Fruit fly (Drosophila melanogaster): ENCODE data around the gene CG15478.

CG15478 gene

DNA sequence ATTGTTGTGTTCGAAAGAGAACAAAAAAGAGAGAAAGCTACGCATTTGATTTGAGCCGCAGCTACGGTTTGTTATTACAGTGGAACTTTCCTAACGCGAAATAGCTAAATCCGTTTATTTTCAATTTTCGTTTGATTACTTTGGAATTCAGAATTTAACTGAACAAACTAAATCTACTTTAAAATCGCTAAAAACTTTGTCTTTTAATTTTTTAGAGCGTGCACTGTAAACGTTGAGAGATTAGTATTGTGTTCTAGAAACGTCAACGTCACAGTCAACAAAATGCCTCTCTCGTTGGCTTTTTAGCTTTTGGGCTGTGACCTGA lies 25.0 kb downstream of the CG15478 start (continued):
- TF ChIP-seq CG1602 (GFP tag; optimal IDR thresholded peaks at IDR 0.05) (peak; percentile 33), CG10462 (GFP tag; optimal IDR thresholded peaks at IDR 0.05) (no peak), gfzf (GFP tag; optimal IDR thresholded peaks at IDR 0.05) (no peak), CG17186 (GFP tag; optimal IDR thresholded peaks at IDR 0.05) (peak; percentile 1), hb (GFP tag; IDR thresholded peaks at IDR 0.05; ENCODE audit: partially characterized antibody) (no peak), CG6175 (GFP tag; IDR thresholded peaks at IDR 0.05) (0 out of 3 replicates have a peak, but pooled peaks have one; percentile 42), ewg (GFP tag; optimal IDR thresholded peaks at IDR 0.05) (peak; percentile 29), CG11560 (tag; IDR thresholded peaks at IDR 0.05) (no peak), CG5953 (GFP tag; IDR thresholded peaks at IDR 0.05) (peak; percentile 79), zen (tag; optimal IDR thresholded peaks at IDR 0.05) (no peak), pros (GFP tag; optimal IDR thresholded peaks at IDR 0.05) (no peak), CG13894 (tag; optimal IDR thresholded peaks at IDR 0.05) (peak; percentile 68), Dek (tag; optimal IDR thresholded peaks at IDR 0.05) (peak; percentile 79), ERR (GFP tag; optimal IDR thresholded peaks at IDR 0.05) (peak; percentile 62), Ets65A (GFP tag) (peak; percentile 91), sob (GFP tag; IDR thresholded peaks at IDR 0.05) (peak; percentile 71), pnt (GFP tag; optimal IDR thresholded peaks at IDR 0.05) (peak; percentile 41), CG8281 (tag; optimal IDR thresholded peaks at IDR 0.05) (peak; percentile 15), chinmo (GFP tag; IDR thresholded peaks at IDR 0.05; ENCODE audit: partially characterized antibody) (no peak), CG8290 (GFP tag; optimal IDR thresholded peaks at IDR 0.05) (no peak), CG8290 (tag; optimal IDR thresholded peaks at IDR 0.05) (peak in 1 of 2 experiments; percentile 77), ftz-f1 (GFP tag; optimal IDR thresholded peaks at IDR 0.05) (no peak), Bgb (GFP tag; IDR thresholded peaks at IDR 0.05; ENCODE audit: partially characterized antibody) (no peak), CG6791 (GFP tag; IDR thresholded peaks at IDR 0.05; ENCODE audit: partially characterized antibody) (no peak), ac (GFP tag; optimal IDR thresholded peaks at IDR 0.05) (no peak), esg (GFP tag; conservative IDR thresholded peaks at IDR 0.05) (peak; percentile 70), so (GFP tag; IDR thresholded peaks at IDR 0.05) (peak; percentile 75; the same call in 2 of the 3 replicates), CG32767 (GFP tag; IDR thresholded peaks at IDR 0.05) (peak; percentile 75), D19B (GFP tag; optimal IDR thresholded peaks at IDR 0.05) (peak; percentile 8), Hr39 (optimal IDR thresholded peaks at IDR 0.05) (no peak), dan (GFP tag; IDR thresholded peaks at IDR 0.05) (no peak), Hand (GFP tag; optimal IDR thresholded peaks at IDR 0.05) (peak; percentile 55), Fer1 (GFP tag; optimal IDR thresholded peaks at IDR 0.05) (peak; percentile 78), fd96Cb (tag; optimal IDR thresholded peaks at IDR 0.05) (peak; percentile 59), br (optimal IDR thresholded peaks at IDR 0.05) (no peak), Oli (tag; optimal IDR thresholded peaks at IDR 0.05) (peak; percentile 59), CG12219 (GFP tag; optimal IDR thresholded peaks at IDR 0.05) (peak; percentile 56), ham (GFP tag; IDR thresholded peaks at IDR 0.05) (no peak), HLHmδ (GFP tag; optimal IDR thresholded peaks at IDR 0.05) (no peak), CG34376 (GFP tag; optimal IDR thresholded peaks at IDR 0.05) (peak; percentile 26), CG8089 (GFP tag; optimal IDR thresholded peaks at IDR 0.05) (peak; percentile 25), CG12942 (GFP tag; optimal IDR thresholded peaks at IDR 0.05) (peak; percentile 25), CG1529 (GFP tag; optimal IDR thresholded peaks at IDR 0.05) (peak; percentile 46), Hr78 (GFP tag; optimal IDR thresholded peaks at IDR 0.05) (peak in 1 of 2 experiments; percentile 36), tup (GFP tag; optimal IDR thresholded peaks at IDR 0.05) (no peak), mld (GFP tag; IDR thresholded peaks at IDR 0.05; ENCODE audit: partially characterized antibody) (no peak), sd (tag; optimal IDR thresholded peaks at IDR 0.05) (no peak), sens-2 (GFP tag; IDR thresholded peaks at IDR 0.05) (peak; percentile 53; the same call in 1 of the 2 replicates), CoRest (tag; optimal IDR thresholded peaks at IDR 0.05) (peak; percentile 67), Xrp1 (GFP tag; IDR thresholded peaks at IDR 0.05) (peak; percentile 81), CG10654 (GFP tag; optimal IDR thresholded peaks at IDR 0.05) (peak; percentile 40), Spps (tag; optimal IDR thresholded peaks at IDR 0.05) (peak; percentile 14)

Measured in whole organism, embryonic.